Worm (Caenorhabditis elegans) whole organism, L4/young adult: ENCODE measurements around the gene K02F3.2.

Experiments
- dao-5 ChIP-seq: sonication (generic microtip); optimal IDR thresholded peaks from 2 replicates; lab custom pipeline; 2016; ENCODE audit warnings: missing genotype, missing genetic modification characterization, moderate library complexity, missing compliant biosample characterization
- him-1 ChIP-seq: sonication (generic microtip); optimal IDR thresholded peaks from 2 replicates; lab custom pipeline; 2016; ENCODE audit warnings: missing genotype, missing genetic modification reagents, missing genetic modification characterization, missing compliant biosample characterization

- no peak for TF ChIP-seq dao-5 (tag; lab: Kevin White, UChicago)
- TF ChIP-seq him-1 (tag; lab: Kevin White, UChicago), result no peak
These were observed at the start of gene K02F3.2 for ce11 chrIII:845485-845884.
